Fruit fly (Drosophila melanogaster): ENCODE results near the gene bgm.

DNA sequence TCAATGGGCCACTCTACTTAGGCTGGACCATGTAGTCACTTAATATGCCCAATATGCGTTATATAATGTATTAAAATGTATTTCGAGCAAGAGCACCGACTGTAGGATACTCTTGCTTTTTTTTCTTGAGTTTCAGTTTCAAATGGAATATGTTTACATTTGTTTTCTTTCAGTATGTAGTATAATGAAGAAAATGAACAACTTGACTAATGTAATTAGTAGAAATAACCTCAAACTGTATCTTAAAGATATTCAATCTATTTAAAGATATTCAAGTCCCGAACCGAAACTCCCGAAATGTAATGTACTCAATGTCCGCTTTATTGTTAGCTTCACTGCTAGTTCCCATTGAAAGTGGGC lies 11.9 kb downstream of the bgm start:
- TF ChIP-seq CG8478 (optimal IDR thresholded peaks at IDR 0.05) (no peak), usp (GFP tag; optimal IDR thresholded peaks at IDR 0.05) (no peak), psq (optimal IDR thresholded peaks at IDR 0.05) (no peak), Dll (optimal IDR thresholded peaks at IDR 0.05) (no peak)
